Fruit fly (Drosophila melanogaster): ENCODE results near the gene CG1368.

Gene CG1368

DNA sequence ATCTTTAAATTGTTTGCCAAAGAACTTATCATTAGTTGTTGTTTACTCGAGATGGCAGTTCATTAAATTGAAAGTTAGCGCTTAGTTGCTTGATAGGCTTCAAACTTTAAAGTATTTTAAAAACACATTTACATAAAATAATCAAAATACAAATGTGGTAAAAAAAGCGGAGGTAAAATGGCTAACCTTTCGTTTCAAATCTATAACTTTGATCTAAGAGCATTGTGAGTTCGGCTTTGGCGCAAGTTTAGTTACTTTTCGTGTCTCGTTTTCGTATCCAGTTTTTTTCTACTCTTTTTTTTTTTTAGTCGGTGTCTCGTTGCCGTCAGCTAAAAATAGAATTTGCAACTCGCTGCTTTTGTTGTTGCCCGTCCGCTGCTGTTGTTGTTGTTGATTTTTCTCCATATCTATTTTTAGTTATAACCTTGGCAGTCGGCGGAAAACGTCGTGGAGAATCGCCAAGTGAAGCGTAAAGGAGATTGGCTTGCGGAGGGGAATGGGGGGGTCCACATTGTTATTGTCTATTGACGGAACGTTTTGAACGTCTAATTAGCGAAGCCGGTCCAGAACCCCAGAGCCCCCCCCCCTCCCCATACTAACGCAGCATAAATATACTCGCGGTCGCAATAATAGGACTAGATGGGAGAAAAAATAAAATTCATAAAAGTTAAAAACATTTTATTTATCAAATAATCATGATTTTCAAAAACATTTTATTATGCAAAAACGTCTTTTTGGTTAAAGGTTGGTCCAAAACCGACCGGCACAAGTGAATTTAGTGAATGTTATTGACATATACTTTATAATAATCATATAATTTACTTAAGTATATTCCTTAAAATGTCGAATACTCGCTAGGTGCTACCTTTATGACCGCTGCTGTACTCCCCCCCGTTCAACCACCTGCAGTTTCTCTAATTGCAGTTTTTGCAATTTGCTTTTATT lies 40.2 kb downstream of the CG1368 start (continued):
- TF ChIP-seq lz (GFP tag; optimal IDR thresholded peaks at IDR 0.05) (peak; percentile 2), pdm3 (GFP tag; optimal IDR thresholded peaks at IDR 0.05) (peak; percentile 47), esn (GFP tag; optimal IDR thresholded peaks at IDR 0.05) (no peak), CG16779 (tag; optimal IDR thresholded peaks at IDR 0.05) (peak; percentile 80), CG11902 (GFP tag; optimal IDR thresholded peaks at IDR 0.05) (no peak), CG3919 (GFP tag; optimal IDR thresholded peaks at IDR 0.05) (peak; percentile 61), CG6163 (GFP tag; IDR thresholded peaks at IDR 0.05) (peak; percentile 80), CG8319 (GFP tag; optimal IDR thresholded peaks at IDR 0.05) (no peak), fd85E (GFP tag; optimal IDR thresholded peaks at IDR 0.05) (no peak), dac (GFP tag; optimal IDR thresholded peaks at IDR 0.05) (peak; percentile 69), Sox15 (GFP tag; optimal IDR thresholded peaks at IDR 0.05) (no peak), Hr38 (GFP tag; optimal IDR thresholded peaks at IDR 0.05) (no peak), salr (GFP tag; optimal IDR thresholded peaks at IDR 0.05) (peak; percentile 33 to 59), CG32006 (GFP tag; optimal IDR thresholded peaks at IDR 0.05) (peak; percentile 91), CG3032 (tag; optimal IDR thresholded peaks at IDR 0.05) (peak; percentile 75), Ets21C (GFP tag; optimal IDR thresholded peaks at IDR 0.05) (no peak), eg (GFP tag; IDR thresholded peaks at IDR 0.05) (peak; percentile 84), Met (GFP tag; optimal IDR thresholded peaks at IDR 0.05) (peak; percentile 15), CG11762 (GFP tag; optimal IDR thresholded peaks at IDR 0.05; ENCODE audit: insufficient read depth) (peak; percentile 45), Eip78C (GFP tag) (peak; percentile 86), vri (GFP tag; optimal IDR thresholded peaks at IDR 0.05) (no peak), dsx (GFP tag; optimal IDR thresholded peaks at IDR 0.05; ENCODE audit: poor library complexity, severe bottlenecking) (peak; percentile 72), CG4318 (GFP tag; optimal IDR thresholded peaks at IDR 0.05) (peak; percentile 69)

DNA sequence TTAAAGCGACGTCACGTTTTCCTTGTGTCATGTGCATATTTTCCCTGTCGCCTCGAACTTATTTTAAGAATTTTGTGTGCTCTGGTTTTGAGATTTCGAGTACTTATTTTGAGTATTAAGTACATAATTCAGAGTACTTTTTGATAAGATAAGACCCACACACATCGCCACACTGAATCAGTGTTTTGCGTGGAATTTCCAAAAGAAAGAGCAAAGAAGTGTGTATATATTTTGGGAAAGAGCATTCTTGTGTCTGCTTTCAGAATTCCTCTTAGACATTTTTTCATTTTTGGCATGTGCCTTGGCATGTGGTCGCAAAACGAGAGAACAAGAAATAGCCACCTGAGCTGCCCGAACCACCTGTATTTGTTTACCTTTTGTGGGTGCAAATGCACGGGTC lies 41.3 kb downstream of the CG1368 start:
- no peak for TF ChIP-seq CG8632 (GFP tag; optimal IDR thresholded peaks at IDR 0.05)
- TF ChIP-seq svp (GFP tag) = peak; percentile 80
- TF ChIP-seq fd85E (GFP tag; optimal IDR thresholded peaks at IDR 0.05) = no peak
- no peak for TF ChIP-seq CG1621 (tag; optimal IDR thresholded peaks at IDR 0.05)
- TF ChIP-seq Gug (GFP tag; IDR thresholded peaks at IDR 0.05) = no peak
- no peak for TF ChIP-seq Hr4 (GFP tag; optimal IDR thresholded peaks at IDR 0.05)
- TF ChIP-seq cyc (GFP tag; optimal IDR thresholded peaks at IDR 0.05) = no peak
- TF ChIP-seq CG31627 (GFP tag; optimal IDR thresholded peaks at IDR 0.05) = peak; percentile 16
- TF ChIP-seq CG34406 (GFP tag; optimal IDR thresholded peaks at IDR 0.05) = no peak
- TF ChIP-seq achi (GFP tag; optimal IDR thresholded peaks at IDR 0.05) = no peak
- no peak for TF ChIP-seq esn (GFP tag; optimal IDR thresholded peaks at IDR 0.05)
- TF ChIP-seq fkh (GFP tag; optimal IDR thresholded peaks at IDR 0.05) = peak; percentile 42
- TF ChIP-seq Ets96B (tag; optimal IDR thresholded peaks at IDR 0.05) = peak; percentile 10
- no peak for TF ChIP-seq Lpt (GFP tag; optimal IDR thresholded peaks at IDR 0.05)
- no peak for TF ChIP-seq pdm3 (GFP tag; optimal IDR thresholded peaks at IDR 0.05)
- no peak for TF ChIP-seq CG9139 (GFP tag; optimal IDR thresholded peaks at IDR 0.05)
- no peak for TF ChIP-seq CG6276 (GFP tag; optimal IDR thresholded peaks at IDR 0.05)
- TF ChIP-seq CG11902 (GFP tag; optimal IDR thresholded peaks at IDR 0.05) = no peak
- TF ChIP-seq Eip78C (GFP tag) = peak; percentile 66
- no peak for TF ChIP-seq Blimp-1 (GFP tag; optimal IDR thresholded peaks at IDR 0.05)
- no peak for TF ChIP-seq Hr38 (GFP tag; optimal IDR thresholded peaks at IDR 0.05)
- TF ChIP-seq CG8119 (GFP tag; IDR thresholded peaks at IDR 0.05) = no peak
- no peak for TF ChIP-seq CG16779 (tag; optimal IDR thresholded peaks at IDR 0.05)
- peak; percentile 56 for TF ChIP-seq vri (GFP tag; optimal IDR thresholded peaks at IDR 0.05)
- no peak for TF ChIP-seq CG10669 (GFP tag; optimal IDR thresholded peaks at IDR 0.05)
- TF ChIP-seq spab (GFP tag; optimal IDR thresholded peaks at IDR 0.05) = no peak
- no peak for TF ChIP-seq CG11762 (GFP tag; optimal IDR thresholded peaks at IDR 0.05; ENCODE audit: insufficient read depth)
- no peak for TF ChIP-seq Sox14 (GFP tag; optimal IDR thresholded peaks at IDR 0.05)
- no peak for TF ChIP-seq CG6854 (GFP tag; optimal IDR thresholded peaks at IDR 0.05)
- TF ChIP-seq OdsH (GFP tag; optimal IDR thresholded peaks at IDR 0.05) = no peak
- no peak for TF ChIP-seq salr (GFP tag; optimal IDR thresholded peaks at IDR 0.05)
- no peak for TF ChIP-seq acj6 (GFP tag; optimal IDR thresholded peaks at IDR 0.05)
- no peak for TF ChIP-seq CG11294 (GFP tag; IDR thresholded peaks at IDR 0.05)
- TF ChIP-seq topi (GFP tag; optimal IDR thresholded peaks at IDR 0.05) = peak; percentile 17
- TF ChIP-seq CG6163 (GFP tag; IDR thresholded peaks at IDR 0.05) = peak; percentile 36; the same call in 1 of the 3 replicates
- peak; percentile 41 for TF ChIP-seq CG3032 (tag; optimal IDR thresholded peaks at IDR 0.05)
